Worm (Caenorhabditis elegans) whole organism, L1 larva: ENCODE results near the gene mfsd-13.2.

Experiments
- aha-1 ChIP-seq: fragments of 150-350 bp; optimal IDR thresholded peaks from 2 replicates; lab custom pipeline; 2014; ENCODE audit warnings: missing biosample characterization, missing genetic modification characterization
- blmp-1 ChIP-seq: fragments of 150-350 bp; optimal IDR thresholded peaks from 2 replicates; lab custom pipeline; 2014; ENCODE audit warnings: missing biosample characterization, missing genetic modification characterization
- ceh-82 ChIP-seq, 3 experiments: fragments of 150-350 bp in 1 of 3; sonication (generic microtip) in 2 of 3; optimal IDR thresholded peaks; 2 replicates each; lab custom pipeline; 2014 to 2017; ENCODE audit warnings: missing biosample characterization in 3 of 3, missing genetic modification characterization in 3 of 3
- ces-1 ChIP-seq: fragments of 150-350 bp; optimal IDR thresholded peaks from 2 replicates; lab custom pipeline; 2014; ENCODE audit warnings: missing biosample characterization, missing genetic modification reagents, missing genetic modification characterization
- efl-1 ChIP-seq, 4 experiments: fragments of 150-350 bp; optimal IDR thresholded peaks in 3 of 4; peaks in 1 of 4; 1 replicate in 1 of 4; 2 replicates in 3 of 4; lab custom pipeline; 2014; ENCODE audit warnings: missing biosample characterization in 2 of 4, missing genetic modification characterization in 2 of 4, missing genetic modification reagents in 2 of 4
- elt-2 ChIP-seq: sonication (generic microtip); optimal IDR thresholded peaks from 2 replicates; lab custom pipeline; 2016; ENCODE audit warnings: missing genetic modification characterization, mild to moderate bottlenecking, inconsistent platforms, missing compliant biosample characterization, missing genetic modification reagents
- grh-1 ChIP-seq: fragments of 200-800 bp; sonication (Bioruptor generic); IDR thresholded peaks from 2 replicates; pipeline ENCODE4 v1.3.6; 2022; ENCODE audit warnings: missing genetic modification reagents, missing genetic modification characterization, missing compliant biosample characterization
- hlh-17 ChIP-seq: fragments of 200-800 bp; sonication (Bioruptor generic); optimal IDR thresholded peaks from 2 replicates; lab custom pipeline; 2018; ENCODE audit warnings: missing genetic modification characterization, mild to moderate bottlenecking, missing compliant biosample characterization, moderate library complexity, borderline replicate concordance
- irx-1 ChIP-seq: sonication (generic microtip); optimal IDR thresholded peaks from 2 replicates; lab custom pipeline; 2016; ENCODE audit warnings: missing genetic modification characterization, missing compliant biosample characterization
- lin-14 ChIP-seq: fragments of 200-800 bp; sonication (Bioruptor generic); optimal IDR thresholded peaks from 2 replicates; lab custom pipeline; 2018; ENCODE audit warnings: mild to moderate bottlenecking, missing genetic modification characterization, moderate library complexity, missing compliant biosample characterization
- lin-39 ChIP-seq: fragments of 150-350 bp; optimal IDR thresholded peaks from 2 replicates; lab custom pipeline; 2014; ENCODE audit warnings: missing biosample characterization, missing genetic modification reagents, missing genetic modification characterization
- lir-3 ChIP-seq: sonication (generic microtip); optimal IDR thresholded peaks from 2 replicates; lab custom pipeline; 2016; ENCODE audit warnings: mild to moderate bottlenecking, missing genetic modification characterization, moderate library complexity, missing compliant biosample characterization; ENCODE audit not compliant: poor library complexity
- lsy-2 ChIP-seq, 2 experiments: fragments of 150-350 bp; optimal IDR thresholded peaks; 2 replicates each; lab custom pipeline; 2014; ENCODE audit warnings: missing biosample characterization in 2 of 2, missing genetic modification characterization in 2 of 2
- mab-9 ChIP-seq: fragments of 200-800 bp; sonication (Bioruptor generic); IDR thresholded peaks from 2 replicates; pipeline ENCODE4 v1.3.6; 2022; ENCODE audit warnings: missing genetic modification reagents, missing genetic modification characterization, missing compliant biosample characterization
- mdl-1 ChIP-seq, 2 experiments: fragments of 150-350 bp; optimal IDR thresholded peaks; 2 replicates each; lab custom pipeline; 2014 to 2017; ENCODE audit warnings: missing biosample characterization in 2 of 2, missing genetic modification characterization in 2 of 2, inconsistent platforms in 1 of 2
- mef-2 ChIP-seq: fragments of 150-350 bp; optimal IDR thresholded peaks from 2 replicates; lab custom pipeline; 2014; ENCODE audit warnings: missing biosample characterization, missing genetic modification characterization
- nhr-11 ChIP-seq: fragments of 150-350 bp; optimal IDR thresholded peaks from 2 replicates; lab custom pipeline; 2014; ENCODE audit warnings: missing biosample characterization, missing genetic modification characterization
- nhr-12 ChIP-seq: sonication (generic microtip); optimal IDR thresholded peaks from 2 replicates; lab custom pipeline; 2017; ENCODE audit warnings: missing biosample characterization, missing genetic modification characterization
- nhr-20 ChIP-seq: sonication (generic microtip); optimal IDR thresholded peaks from 2 replicates; lab custom pipeline; 2016; ENCODE audit warnings: mild to moderate bottlenecking, missing genetic modification characterization, missing compliant biosample characterization
- nhr-47 ChIP-seq: sonication (generic microtip); optimal IDR thresholded peaks from 2 replicates; lab custom pipeline; 2016; ENCODE audit warnings: mild to moderate bottlenecking, missing genetic modification characterization, moderate library complexity, missing compliant biosample characterization
- nhr-71 ChIP-seq: sonication (generic microtip); optimal IDR thresholded peaks from 2 replicates; lab custom pipeline; 2016; ENCODE audit warnings: mild to moderate bottlenecking, missing genetic modification characterization, moderate library complexity, missing compliant biosample characterization
- nhr-84 ChIP-seq: sonication (generic microtip); optimal IDR thresholded peaks from 2 replicates; lab custom pipeline; 2017; ENCODE audit warnings: missing biosample characterization, missing genetic modification characterization
- nhr-85 ChIP-seq: sonication (generic microtip); peaks from one replicate; lab custom pipeline; 2016; ENCODE audit warnings: missing genetic modification characterization, inconsistent platforms, missing compliant biosample characterization
- pqm-1 ChIP-seq: sonication (generic microtip); optimal IDR thresholded peaks from 3 replicates; lab custom pipeline; 2017; ENCODE audit warnings: missing biosample characterization, missing genetic modification characterization
- rnt-1 ChIP-seq: sonication (generic microtip); optimal IDR thresholded peaks from 2 replicates; lab custom pipeline; 2016; ENCODE audit warnings: mild to moderate bottlenecking, missing genetic modification characterization, moderate library complexity, missing compliant biosample characterization
- snpc-4 ChIP-seq: fragments of 150-350 bp; optimal IDR thresholded peaks from 2 replicates; lab custom pipeline; 2014; ENCODE audit warnings: missing biosample characterization, missing genetic modification characterization
- tbx-2 ChIP-seq: sonication (generic microtip); optimal IDR thresholded peaks from 2 replicates; lab custom pipeline; 2016; ENCODE audit warnings: missing genetic modification characterization, missing compliant biosample characterization
- tlp-1 ChIP-seq: fragments of 150-350 bp; optimal IDR thresholded peaks from 2 replicates; lab custom pipeline; 2014; ENCODE audit warnings: missing biosample characterization, missing genetic modification characterization
- unc-130 ChIP-seq: fragments of 150-350 bp; optimal IDR thresholded peaks from 2 replicates; lab custom pipeline; 2017; ENCODE audit warnings: missing biosample characterization, missing genetic modification characterization, inconsistent platforms
- unc-62 ChIP-seq: fragments of 150-350 bp; optimal IDR thresholded peaks from 2 replicates; lab custom pipeline; 2014; ENCODE audit warnings: missing biosample characterization, missing genetic modification reagents, missing genetic modification characterization
- unc-86 ChIP-seq: sonication (generic microtip); optimal IDR thresholded peaks from 2 replicates; lab custom pipeline; 2016; ENCODE audit warnings: missing genetic modification characterization, missing compliant biosample characterization

The mfsd-13.2 gene

ce11 chrII:7165749-7166148 lies at the start of gene mfsd-13.2:
Gene mfsd-13.2 (minus strand): TSS chrII:7165849.
- TF ChIP-seq nhr-85 (tag; lab: Kevin White, UChicago), result peak; percentile 26
- TF ChIP-seq nhr-11 (tag; lab: Kevin White, UChicago), result no peak
- TF ChIP-seq nhr-71 (tag; lab: Kevin White, UChicago), result no peak

DNA sequence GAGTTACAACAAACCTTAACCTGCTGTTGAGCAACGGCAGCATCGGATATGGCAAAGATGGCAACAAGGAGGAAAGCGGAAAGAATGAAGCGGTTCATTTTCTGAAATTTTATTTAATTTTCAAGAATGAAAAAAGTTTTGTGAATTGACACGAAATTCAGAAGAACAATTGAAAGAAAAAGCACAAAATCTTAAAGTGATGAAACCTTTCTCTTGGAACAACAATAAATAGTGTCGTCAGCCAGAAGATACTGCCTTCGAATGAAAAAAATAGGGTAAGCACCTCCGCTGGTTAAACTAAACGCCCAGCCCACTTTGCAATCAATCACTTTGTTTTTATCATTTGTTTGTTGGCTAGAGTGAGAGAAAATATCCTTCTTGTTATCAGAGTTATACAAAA lies 46.4 kb upstream of the mfsd-13.2 start, which contains the start of gene E04F6.9:
Gene E04F6.9 (minus strand): TSS at position 101 of the 400 bp plus-strand sequence.
- TF ChIP-seq aha-1 (no peak), unc-86 (tag; lab: Kevin White, UChicago) (no peak), nhr-20 (tag; lab: Kevin White, UChicago) (no peak), lsy-2 (tag; optimal IDR thresholded peaks at IDR 0.05; lab: Kevin White, UChicago) (no peak), grh-1 (GFP tag; lab: Robert Waterston, UW) (no peak), blmp-1 (tag; lab: Kevin White, UChicago) (no peak), unc-62 (GFP tag; lab: Kevin White, UChicago) (no peak), nhr-47 (no peak), rnt-1 (tag; lab: Kevin White, UChicago) (no peak), snpc-4 (tag; lab: Kevin White, UChicago) (no peak)
- TF ChIP-seq, all 84 proteins: peak for 0

ce11 chrII:7211280-7211679 lies 45.6 kb upstream of the mfsd-13.2 start, which contains the start of gene E04F6.8:
Gene E04F6.8 (minus strand): TSS chrII:7211380.
- TF ChIP-seq lin-14 (GFP tag; lab: Kevin White, UChicago) (peak; percentile 45), lir-3 (tag; lab: Kevin White, UChicago) (peak; percentile 45), blmp-1 (tag; lab: Kevin White, UChicago) (no peak), rnt-1 (tag; lab: Kevin White, UChicago) (peak; percentile 14)

DNA sequence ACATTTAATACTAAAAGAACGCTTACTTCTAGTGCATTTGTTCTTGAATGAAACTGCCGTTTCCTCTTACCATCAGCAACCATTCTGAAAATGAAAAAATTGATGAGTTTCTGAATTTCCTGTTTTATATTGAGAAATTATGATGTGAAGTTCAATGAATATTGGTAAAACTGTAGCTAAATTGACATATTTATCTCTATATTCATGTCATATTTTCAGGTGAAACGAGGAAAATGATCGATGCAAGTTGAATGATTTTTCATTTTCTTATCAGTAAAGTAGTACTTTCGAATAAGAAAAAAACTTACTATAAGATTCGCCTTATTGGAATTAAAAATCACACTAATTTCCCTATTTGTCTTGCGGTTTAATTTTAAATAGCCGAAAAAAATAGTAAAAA lies 44.5 kb upstream of the mfsd-13.2 start, which contains the start of gene E04F6.15:
Gene E04F6.15 (minus strand): TSS at position 101 of the 400 bp plus-strand sequence.
- no peak for TF ChIP-seq mab-9 (GFP tag; lab: Robert Waterston, UW)
- TF ChIP-seq irx-1, result no peak
- TF ChIP-seq mdl-1 (tag; optimal IDR thresholded peaks at IDR 0.05; lab: Kevin White, UChicago), result no peak
- TF ChIP-seq pqm-1 (tag; lab: Kevin White, UChicago), result no peak
- TF ChIP-seq nhr-84 (tag; lab: Kevin White, UChicago), result no peak
- no peak for TF ChIP-seq tlp-1
- no peak for TF ChIP-seq lin-39 (tag; lab: Kevin White, UChicago)
- no peak for TF ChIP-seq unc-130 (tag; lab: Kevin White, UChicago)
- TF ChIP-seq lsy-2 (tag; optimal IDR thresholded peaks at IDR 0.05; lab: Kevin White, UChicago), result no peak
- TF ChIP-seq hlh-17 (GFP tag; lab: Kevin White, UChicago), result no peak
- no peak for TF ChIP-seq nhr-12 (tag; lab: Kevin White, UChicago)

DNA sequence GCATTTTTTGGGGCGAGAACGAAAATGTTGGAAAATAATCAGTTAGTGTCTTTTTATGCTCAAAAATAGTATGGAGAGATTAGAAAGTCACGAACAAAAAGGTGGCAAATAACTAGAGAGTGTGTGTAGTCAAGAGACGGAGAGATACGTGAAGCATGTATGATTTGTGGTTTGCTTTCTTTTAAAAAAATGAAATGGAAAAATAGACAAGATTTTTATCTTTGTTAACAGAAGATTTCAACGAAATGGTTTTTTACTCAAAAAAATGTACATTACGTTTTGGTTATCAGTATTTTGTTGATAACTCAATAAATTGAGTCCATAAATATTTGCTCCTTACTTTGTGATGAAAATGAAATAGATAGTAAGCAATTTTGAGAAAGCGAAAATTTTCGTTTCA lies 42.5 kb upstream of the mfsd-13.2 start, which contains the start of gene dhs-7:
Gene dhs-7 (minus strand): TSS at position 277 of the 400 bp plus-strand sequence.
- TF ChIP-seq mef-2 (no peak), ces-1 (no peak), elt-2 (tag; lab: Kevin White, UChicago) (peak; percentile 44)

DNA sequence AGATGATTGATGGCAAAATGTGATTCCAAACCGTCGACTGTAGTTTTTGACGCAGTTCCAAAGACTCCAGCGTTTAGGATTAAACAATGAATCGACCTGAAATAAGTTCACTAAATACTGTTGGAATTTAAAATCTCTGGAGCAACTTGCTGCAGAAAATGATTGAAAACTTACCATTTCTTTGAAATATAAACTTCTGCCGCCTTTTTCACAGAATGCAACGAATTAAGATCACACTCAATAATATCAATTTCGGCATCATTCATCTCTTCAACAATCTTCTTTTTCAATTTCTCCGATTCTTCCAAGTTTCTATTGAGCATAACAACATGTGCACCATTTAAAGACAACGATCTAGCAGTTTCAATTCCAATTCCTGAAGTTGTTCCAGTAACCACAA lies 42.0 kb upstream of the mfsd-13.2 start:
- TF ChIP-seq ceh-82 (tag; optimal IDR thresholded peaks at IDR 0.05; lab: Kevin White, UChicago) (no peak), tbx-2 (tag; lab: Kevin White, UChicago) (no peak), efl-1 (optimal IDR thresholded peaks at IDR 0.05; lab: Kevin White, UChicago) (no peak), efl-1 (GFP tag; optimal IDR thresholded peaks at IDR 0.05 in 1 of 2; lab: Kevin White, UChicago) (peak in 1 of 2 experiments; percentile 78)
